Fruit fly (Drosophila melanogaster): ENCODE results near the gene pes.

dm6 chr2L:8042645-8043281 is 48.8 kb upstream of the pes start, which contains the start of gene RpL36A:
- TF ChIP-seq CG8478 (optimal IDR thresholded peaks at IDR 0.05) (no peak), CTCF (optimal IDR thresholded peaks at IDR 0.05) (peak in 1 of 2 experiments; percentile 19)
